Fruit fly (Drosophila melanogaster): Measurements from ENCODE around the gene CG46025.

- TF ChIP-seq h (optimal IDR thresholded peaks at IDR 0.05) (no peak), ttk (optimal IDR thresholded peaks at IDR 0.05) (no peak), insv (optimal IDR thresholded peaks at IDR 0.05) (no peak), Sin3A (optimal IDR thresholded peaks at IDR 0.05) (no peak), psq (optimal IDR thresholded peaks at IDR 0.05) (no peak)
These were observed 37.4 kb upstream of the CG46025 start, which contains the start of gene CG33296 for dm6 chr2L:7716545-7716944.

Measured in Kc167 (cell line).